Worm (Caenorhabditis elegans): Measurements from ENCODE around the gene F36D3.5.

DNA sequence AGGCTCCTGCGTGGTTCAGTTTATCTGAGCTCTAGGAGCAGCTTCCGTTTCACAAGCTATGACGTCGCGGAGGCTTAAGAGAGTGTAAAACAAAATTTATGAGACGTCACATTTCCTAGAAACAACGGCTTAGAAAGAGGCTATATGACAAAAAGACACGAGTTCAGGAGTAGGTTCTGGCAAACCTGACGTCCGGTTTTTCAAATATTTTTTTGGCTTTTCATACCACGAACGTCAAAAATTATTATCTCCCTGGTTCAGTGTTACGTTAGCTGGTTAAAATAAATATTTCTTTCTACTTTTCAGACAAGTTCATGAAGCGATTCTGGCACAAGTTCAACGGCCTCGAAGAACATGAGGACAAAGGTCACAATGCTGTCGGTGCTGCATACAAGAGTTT is 12.8 kb upstream of the F36D3.5 start, which contains the start of gene F36D3.16:
- TF ChIP-seq skn-1 (tag; optimal IDR thresholded peaks at IDR 0.05) (no peak), pqm-1 (tag; optimal IDR thresholded peaks at IDR 0.05) (no peak), nhr-11 (tag; optimal IDR thresholded peaks at IDR 0.05) (no peak), aly-2 (tag; optimal IDR thresholded peaks at IDR 0.05) (no peak), mep-1 (tag; optimal IDR thresholded peaks at IDR 0.05) (no peak), duxl-1 (tag; optimal IDR thresholded peaks at IDR 0.05; ENCODE audit: poor library complexity) (no peak)
